Worm (Caenorhabditis elegans) whole organism, young adult: ENCODE data around the gene cyp-35B1.
A peak's percentile ranks its signal among the peaks of the same experiment; 100 is the strongest.

ENCODE experiments used
- F37B4.10 ChIP-seq: fragments of 200-800 bp; sonication (Bioruptor generic); IDR thresholded peaks from 2 replicates; pipeline ENCODE4 v1.3.6; 2022; ENCODE audit warnings: missing genetic modification characterization, missing compliant biosample characterization
- T26A5.8 ChIP-seq: sonication (generic microtip); optimal IDR thresholded peaks from 2 replicates; lab custom pipeline; 2016; ENCODE audit warnings: missing genetic modification characterization, missing compliant biosample characterization
- ZK185.1 ChIP-seq: sonication (generic microtip); optimal IDR thresholded peaks from 2 replicates; lab custom pipeline; 2016; ENCODE audit warnings: mild to moderate bottlenecking, missing genetic modification characterization, missing compliant biosample characterization; ENCODE audit not compliant: poor library complexity, severe bottlenecking
- die-1 ChIP-seq: sonication (generic microtip); optimal IDR thresholded peaks from 2 replicates; lab custom pipeline; 2016; ENCODE audit warnings: missing genotype, mild to moderate bottlenecking, missing genetic modification characterization, missing compliant biosample characterization
- dpl-1 ChIP-seq: fragments of 150-350 bp; optimal IDR thresholded peaks from 2 replicates; lab custom pipeline; 2014; ENCODE audit warnings: missing biosample characterization, missing genetic modification reagents, missing genetic modification characterization
- hlh-12 ChIP-seq: sonication (generic microtip); optimal IDR thresholded peaks from 2 replicates; lab custom pipeline; 2016; ENCODE audit warnings: missing genetic modification characterization, missing compliant biosample characterization
- hmg-1.2 ChIP-seq: fragments of 200-800 bp; sonication (Bioruptor generic); IDR thresholded peaks from 2 replicates; pipeline ENCODE4 v1.3.6; 2022; ENCODE audit warnings: missing genetic modification reagents, missing genetic modification characterization, missing compliant biosample characterization
- nhr-27 ChIP-seq: fragments of 200-800 bp; sonication (Bioruptor generic); optimal IDR thresholded peaks from 2 replicates; lab custom pipeline; 2018; ENCODE audit warnings: mild to moderate bottlenecking, missing genetic modification characterization, moderate library complexity, missing compliant biosample characterization
- pha-4 ChIP-seq: fragments of 150-350 bp; sonication (generic microtip); optimal IDR thresholded peaks from 2 replicates; lab custom pipeline; 2014; ENCODE audit warnings: missing biosample characterization, missing genetic modification reagents, missing genetic modification characterization
- rcor-1 ChIP-seq: fragments of 200-800 bp; sonication (Bioruptor generic); IDR thresholded peaks from 2 replicates; pipeline ENCODE4 v1.3.6; 2022; ENCODE audit warnings: missing genetic modification reagents, missing genetic modification characterization, missing compliant biosample characterization
- ztf-18 ChIP-seq: sonication (generic microtip); optimal IDR thresholded peaks from 2 replicates; lab custom pipeline; 2016; ENCODE audit warnings: missing genotype, mild to moderate bottlenecking, missing genetic modification characterization, missing compliant biosample characterization

DNA sequence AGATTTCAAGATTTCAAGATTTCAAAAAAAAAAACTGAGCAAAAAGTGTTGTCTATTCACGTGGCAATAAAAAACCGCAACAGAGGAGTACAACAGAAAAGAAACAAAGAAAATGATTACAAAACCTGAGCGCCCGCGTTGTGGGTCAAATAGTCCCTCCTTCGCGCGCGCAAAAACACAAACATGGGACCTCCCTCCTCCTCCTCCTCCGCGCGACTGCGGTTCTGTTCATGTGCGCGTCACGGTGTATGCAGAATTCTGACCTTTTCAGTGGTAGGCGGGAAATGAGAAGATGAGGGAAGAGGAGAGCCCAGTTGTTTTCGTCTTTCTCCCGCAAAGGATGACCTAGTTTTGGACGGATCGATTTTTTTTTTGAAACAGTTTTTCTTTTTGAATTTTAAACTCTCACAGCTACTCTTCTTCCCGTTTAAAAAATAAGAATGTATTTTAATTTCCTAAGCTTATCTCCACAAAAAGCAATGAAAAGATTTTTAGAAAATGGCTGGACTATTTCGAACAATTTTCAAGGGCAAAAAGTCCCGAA is 46.4 kb upstream of the cyp-35B1 start, which contains the start of gene C17E7.4:
- TF ChIP-seq hlh-12 (tag; lab: Kevin White, UChicago) (no peak), die-1 (tag; lab: Kevin White, UChicago) (no peak), nhr-27 (tag; lab: Kevin White, UChicago) (no peak), F37B4.10 (no peak), hmg-1.2 (GFP tag; lab: Robert Waterston, UW) (peak; percentile 54; the same call in 1 of the 2 replicates), pha-4 (tag; lab: Kevin White, UChicago) (no peak), dpl-1 (GFP tag; lab: Kevin White, UChicago) (peak; percentile 69), ztf-18 (tag; lab: Kevin White, UChicago) (no peak), T26A5.8 (tag; lab: Kevin White, UChicago) (no peak), ZK185.1 (tag; lab: Kevin White, UChicago) (no peak), rcor-1 (GFP tag; lab: Robert Waterston, UW) (no peak)
